Worm (Caenorhabditis elegans) whole organism, mixed stage, embryonic: ENCODE results near the gene ZC13.1.

Experiments used
- M03D4.4 ChIP-seq: sonication (generic microtip); optimal IDR thresholded peaks from 2 replicates; lab custom pipeline; 2017; ENCODE audit warnings: mild to moderate bottlenecking, missing genetic modification characterization, missing compliant biosample characterization
- bed-3 ChIP-seq: fragments of 200-800 bp; sonication (Bioruptor generic); optimal IDR thresholded peaks from 3 replicates; lab custom pipeline; 2018; ENCODE audit warnings: mild to moderate bottlenecking, missing genetic modification characterization, moderate library complexity, missing compliant biosample characterization
- lin-13 ChIP-seq: fragments of 150-350 bp; optimal IDR thresholded peaks from 2 replicates; lab custom pipeline; 2014; ENCODE audit warnings: missing biosample characterization, missing genetic modification characterization
- lsy-2 ChIP-seq: fragments of 150-350 bp; optimal IDR thresholded peaks from 2 replicates; lab custom pipeline; 2014; ENCODE audit warnings: missing biosample characterization, missing genetic modification characterization
- nhr-2 ChIP-seq: fragments of 150-350 bp; optimal IDR thresholded peaks from 2 replicates; lab custom pipeline; 2014; ENCODE audit warnings: missing biosample characterization, missing genetic modification characterization
- nhr-76 ChIP-seq: sonication (generic microtip); optimal IDR thresholded peaks from 2 replicates; lab custom pipeline; 2017; ENCODE audit warnings: missing biosample characterization, missing genetic modification characterization
- pha-4 ChIP-seq: fragments of 150-350 bp; optimal IDR thresholded peaks from 2 replicates; lab custom pipeline; 2018; ENCODE audit warnings: missing biosample characterization, missing genetic modification reagents, missing genetic modification characterization
- snpc-4 ChIP-seq: fragments of 150-350 bp; optimal IDR thresholded peaks from 2 replicates; lab custom pipeline; 2014; ENCODE audit warnings: missing biosample characterization, missing genetic modification characterization
- tbx-8 ChIP-seq: fragments of 200-800 bp; sonication (Bioruptor generic); optimal IDR thresholded peaks from 2 replicates; lab custom pipeline; 2018; ENCODE audit warnings: mild to moderate bottlenecking, missing genetic modification characterization, moderate library complexity, missing compliant biosample characterization
- unc-39 ChIP-seq: fragments of 150-350 bp; optimal IDR thresholded peaks from 2 replicates; lab custom pipeline; 2014; ENCODE audit warnings: missing biosample characterization, missing genetic modification characterization
- unc-62 ChIP-seq: fragments of 150-350 bp; optimal IDR thresholded peaks from 2 replicates; lab custom pipeline; 2014; ENCODE audit warnings: missing biosample characterization, missing genetic modification reagents, missing genetic modification characterization
- ztf-11 ChIP-seq: fragments of 150-350 bp; optimal IDR thresholded peaks from 2 replicates; lab custom pipeline; 2014; ENCODE audit warnings: missing biosample characterization, missing genetic modification characterization

- TF ChIP-seq nhr-2 (tag; lab: Kevin White, UChicago) (peak; percentile 37), ztf-11 (tag; lab: Kevin White, UChicago) (no peak), lsy-2 (tag; lab: Kevin White, UChicago) (peak; percentile 38), snpc-4 (tag; lab: Kevin White, UChicago) (no peak), pha-4 (tag; lab: Kevin White, UChicago) (peak; percentile 89), unc-62 (GFP tag; lab: Kevin White, UChicago) (peak; percentile 43), M03D4.4 (no peak), tbx-8 (GFP tag; lab: Kevin White, UChicago) (no peak), lin-13 (tag; lab: Kevin White, UChicago) (peak; percentile 66), bed-3 (GFP tag; lab: Kevin White, UChicago) (no peak), nhr-76 (no peak), unc-39 (tag; lab: Kevin White, UChicago) (no peak)
These were observed at the start of gene ZC13.1 for ce11 chrX:876935-877334.
